Worm (Caenorhabditis elegans): ENCODE data around the gene R08C7.12.

Gene R08C7.12

DNA sequence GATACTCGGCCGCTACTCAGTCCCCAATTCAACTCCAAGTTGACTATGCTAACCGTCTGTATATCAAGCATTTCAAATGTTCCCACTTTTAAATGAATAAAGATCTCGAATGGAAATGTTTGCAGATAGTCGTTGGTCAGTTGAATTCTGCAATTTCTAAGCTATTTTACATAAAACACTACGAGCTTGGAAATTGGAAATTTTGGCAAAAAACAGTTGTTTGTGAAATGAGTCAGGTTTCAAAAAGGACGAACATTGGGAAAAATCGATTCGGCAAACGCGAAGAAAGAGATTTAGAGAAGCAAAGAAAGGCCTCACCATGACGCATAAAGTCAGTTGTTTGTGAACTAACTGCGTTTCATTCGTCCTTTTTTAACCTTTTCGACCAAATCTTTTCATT lies 2.7 kb upstream of the R08C7.12 start (continued):
- TF ChIP-seq mes-2 (tag; optimal IDR thresholded peaks at IDR 0.05; ENCODE audit: poor library complexity, severe bottlenecking) (peak; percentile 50), rbr-2 (tag; optimal IDR thresholded peaks at IDR 0.05) (no peak), ZK337.2 (GFP tag; IDR thresholded peaks at IDR 0.05) (no peak), ama-1 (optimal IDR thresholded peaks at IDR 0.05) (peak; percentile 86), ceh-62 (tag; optimal IDR thresholded peaks at IDR 0.05) (no peak), ces-1 (GFP tag; optimal IDR thresholded peaks at IDR 0.05) (no peak), dmd-9 (GFP tag; IDR thresholded peaks at IDR 0.05) (no peak)

DNA sequence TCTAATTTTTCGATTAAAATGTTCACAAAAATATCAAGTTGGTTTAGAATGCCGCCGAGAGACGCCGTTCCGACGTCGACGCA lies 2.4 kb upstream of the R08C7.12 start, which contains the start of gene chat-1:
Gene chat-1, plus strand, starts transcription at position 48 of the 83 bp plus-strand sequence.
- no peak for TF ChIP-seq zip-11 (GFP tag; IDR thresholded peaks at IDR 0.05)

DNA sequence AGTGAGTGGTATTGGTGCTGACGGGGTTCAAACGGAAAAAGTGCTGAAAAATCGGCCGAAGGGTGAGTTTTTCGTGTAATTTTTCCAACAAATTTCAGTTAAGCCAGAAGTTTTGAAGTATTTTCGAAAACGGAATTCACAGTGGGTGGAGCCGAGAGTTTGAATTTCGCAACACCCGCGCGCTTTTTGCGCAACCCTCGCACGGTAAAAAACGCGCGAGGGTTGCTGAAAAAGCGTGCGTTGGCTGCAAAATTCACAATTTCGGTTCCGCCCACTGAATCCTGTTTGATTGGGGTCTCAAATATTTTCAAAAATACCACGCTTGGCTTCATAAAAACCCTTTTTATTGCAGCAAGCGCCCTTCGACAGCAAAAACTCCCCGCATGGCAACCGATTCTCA lies 2.2 kb upstream of the R08C7.12 start:
- TF ChIP-seq nhr-25 (tag; optimal IDR thresholded peaks at IDR 0.05; ENCODE audit: borderline replicate concordance, insufficient read depth): no peak
- no peak for TF ChIP-seq nhr-11 (tag; optimal IDR thresholded peaks at IDR 0.05)
- TF ChIP-seq nhr-237 (tag; optimal IDR thresholded peaks at IDR 0.05): no peak
- no peak for TF ChIP-seq spr-1 (tag; optimal IDR thresholded peaks at IDR 0.05)
- peak; percentile 31 for TF ChIP-seq unc-130 (GFP tag; optimal IDR thresholded peaks at IDR 0.05)
- no peak for TF ChIP-seq gei-8 (GFP tag; optimal IDR thresholded peaks at IDR 0.05)
- TF ChIP-seq aly-2 (tag; optimal IDR thresholded peaks at IDR 0.05): no peak
- 0 out of 2 replicates have a peak, but pooled peaks have one; percentile 30 for TF ChIP-seq D1046.2 (GFP tag; IDR thresholded peaks at IDR 0.05)
- no peak for TF ChIP-seq nhr-111 (GFP tag; optimal IDR thresholded peaks at IDR 0.05)
- no peak for TF ChIP-seq daf-12 (tag; optimal IDR thresholded peaks at IDR 0.05)
- no peak for TF ChIP-seq set-16 (GFP tag; IDR thresholded peaks at IDR 0.05)
- no peak for TF ChIP-seq daf-19 (GFP tag; conservative IDR thresholded peaks at IDR 0.05)
- TF ChIP-seq fos-1 (tag; optimal IDR thresholded peaks at IDR 0.05): no peak
- no peak for TF ChIP-seq nhr-77 (tag; optimal IDR thresholded peaks at IDR 0.05)
- no peak for TF ChIP-seq lim-7 (GFP tag; IDR thresholded peaks at IDR 0.05)
- no peak for TF ChIP-seq jun-1 (tag; optimal IDR thresholded peaks at IDR 0.05)
- TF ChIP-seq F37D6.2 (tag; optimal IDR thresholded peaks at IDR 0.05): no peak
- TF ChIP-seq egl-43 (GFP tag; IDR thresholded peaks at IDR 0.05): 0 out of 2 replicates have a peak, but pooled peaks have one; percentile 55
- no peak for TF ChIP-seq dmd-6 (GFP tag; IDR thresholded peaks at IDR 0.05)
- TF ChIP-seq hmg-1.1 (GFP tag; IDR thresholded peaks at IDR 0.05): no peak
- no peak for TF ChIP-seq dmd-9 (GFP tag; IDR thresholded peaks at IDR 0.05)
- peak; percentile 63 for TF ChIP-seq snpc-1.2 (GFP tag; IDR thresholded peaks at IDR 0.05)
- no peak for TF ChIP-seq attf-4 (tag; optimal IDR thresholded peaks at IDR 0.05)
- no peak for TF ChIP-seq ceh-62 (tag; optimal IDR thresholded peaks at IDR 0.05)
- no peak for TF ChIP-seq nhr-6 (tag; optimal IDR thresholded peaks at IDR 0.05)
- TF ChIP-seq dmd-8 (GFP tag; IDR thresholded peaks at IDR 0.05): no peak
- peak; percentile 41 for TF ChIP-seq lin-38 (GFP tag; IDR thresholded peaks at IDR 0.05)

- TF ChIP-seq mes-2 (tag; optimal IDR thresholded peaks at IDR 0.05; ENCODE audit: poor library complexity, severe bottlenecking) (peak; percentile 15), unc-39 (tag; optimal IDR thresholded peaks at IDR 0.05) (no peak)
Observed at ce11 chrIV:4448343-4448742, 1.2 kb upstream of the R08C7.12 start.

DNA sequence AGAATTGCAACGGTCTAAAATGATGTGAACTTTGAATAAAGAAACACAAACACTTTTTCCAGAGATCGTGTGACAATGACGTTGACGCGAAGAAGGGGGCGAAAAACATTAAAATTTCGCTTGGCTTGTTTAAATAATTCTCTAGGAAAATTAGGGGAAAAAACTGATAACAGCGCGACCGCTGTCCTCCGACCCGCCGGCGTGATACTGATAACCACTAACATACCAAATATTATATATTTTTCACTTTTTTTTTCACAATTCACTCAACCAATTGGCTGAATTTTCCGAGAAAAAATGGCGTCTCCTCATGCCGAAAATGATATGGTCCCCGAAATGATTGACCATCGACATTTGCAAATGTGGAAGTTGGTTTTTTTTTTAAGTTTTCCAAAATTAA lies 304 bp downstream of the R08C7.12 start:
- TF ChIP-seq R02D3.7 (tag; optimal IDR thresholded peaks at IDR 0.05) (no peak), gei-8 (GFP tag; optimal IDR thresholded peaks at IDR 0.05) (peak; percentile 30), ceh-20 (GFP tag; IDR thresholded peaks at IDR 0.05) (no peak), dve-1 (tag; optimal IDR thresholded peaks at IDR 0.05; ENCODE audit: insufficient read depth) (peak; percentile 61), attf-4 (tag; optimal IDR thresholded peaks at IDR 0.05) (no peak), ama-1 (optimal IDR thresholded peaks at IDR 0.05) (peak; percentile 87), lsy-2 (tag; optimal IDR thresholded peaks at IDR 0.05) (peak in 1 of 2 experiments; percentile 17), ceh-44 (GFP tag; IDR thresholded peaks at IDR 0.05) (no peak), rbr-2 (tag; optimal IDR thresholded peaks at IDR 0.05) (no peak), egl-27 (tag; optimal IDR thresholded peaks at IDR 0.05) (no peak), F10B5.3 (tag; optimal IDR thresholded peaks at IDR 0.05) (no peak), Y48G9A.11 (GFP tag; IDR thresholded peaks at IDR 0.05) (peak; percentile 44; the same call in 1 of the 2 replicates), lim-7 (GFP tag; IDR thresholded peaks at IDR 0.05) (0 out of 2 replicates have a peak, but pooled peaks have one; percentile 46), php-3 (GFP tag; IDR thresholded peaks at IDR 0.05) (0 out of 2 replicates have a peak, but pooled peaks have one; percentile 20), T26A8.4 (GFP tag; IDR thresholded peaks at IDR 0.05) (peak; percentile 53), snpc-4 (tag; optimal IDR thresholded peaks at IDR 0.05) (no peak), nhr-48 (tag; optimal IDR thresholded peaks at IDR 0.05) (peak; percentile 3)

All from whole organism, L4 larva.